Fruit fly (Drosophila melanogaster): Measurements from ENCODE around the gene eIF5B.

eIF5B gene

DNA sequence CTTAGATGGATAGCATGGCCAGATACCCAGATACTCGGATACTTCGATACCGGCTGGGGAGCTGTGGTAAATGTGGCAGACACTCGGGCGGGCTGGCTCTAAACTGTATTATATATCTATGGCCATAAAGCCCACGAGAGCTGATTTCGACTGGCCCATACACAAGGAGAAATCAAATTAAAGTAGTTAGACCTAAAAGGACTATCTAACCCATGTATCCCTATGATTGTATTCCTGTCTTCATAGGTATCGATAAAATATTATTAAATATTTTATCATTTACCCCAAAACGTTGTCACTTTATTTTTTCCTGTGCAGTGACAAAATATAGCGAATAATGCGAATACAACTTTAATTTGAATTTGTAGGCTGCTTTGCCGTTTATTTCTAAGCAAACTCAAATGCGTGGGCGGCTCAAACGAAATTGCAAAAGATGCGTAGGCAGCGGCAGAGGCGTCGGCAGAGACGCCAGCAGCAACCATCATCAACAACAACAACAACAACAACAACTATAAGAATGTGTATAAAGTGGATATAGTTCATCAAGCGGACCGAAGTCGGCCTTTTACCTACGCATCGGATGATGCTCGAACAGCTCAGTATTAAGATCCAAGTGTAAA is 78.8 kb downstream of the eIF5B start (continued):
- no peak for TF ChIP-seq Dll (GFP tag; IDR thresholded peaks at IDR 0.05; ENCODE audit: partially characterized antibody)
- TF ChIP-seq CG6254 (GFP tag; optimal IDR thresholded peaks at IDR 0.05): no peak
- TF ChIP-seq CG17912 (GFP tag; optimal IDR thresholded peaks at IDR 0.05): no peak
- TF ChIP-seq lbe (GFP tag; optimal IDR thresholded peaks at IDR 0.05): no peak
- TF ChIP-seq CG15601 (tag; optimal IDR thresholded peaks at IDR 0.05): no peak
- TF ChIP-seq Neu2 (GFP tag; optimal IDR thresholded peaks at IDR 0.05; ENCODE audit: borderline replicate concordance): no peak
- TF ChIP-seq CG14014 (GFP tag; IDR thresholded peaks at IDR 0.05): peak; percentile 79
- no peak for TF ChIP-seq Bteb2 (GFP tag; optimal IDR thresholded peaks at IDR 0.05)
- TF ChIP-seq wdn (GFP tag; IDR thresholded peaks at IDR 0.05): 0 out of 2 replicates have a peak, but pooled peaks have one; percentile 42
- no peak for TF ChIP-seq chn (GFP tag; optimal IDR thresholded peaks at IDR 0.05)
- peak; percentile 39; the same call in 1 of the 2 replicates for TF ChIP-seq CG31224 (GFP tag; IDR thresholded peaks at IDR 0.05)
- TF ChIP-seq CG12744 (GFP tag; optimal IDR thresholded peaks at IDR 0.05): no peak
- TF ChIP-seq D (optimal IDR thresholded peaks at IDR 0.05): no peak
- no peak for TF ChIP-seq D (GFP tag; optimal IDR thresholded peaks at IDR 0.05)
- no peak for TF ChIP-seq CG30431 (GFP tag; optimal IDR thresholded peaks at IDR 0.05)
- TF ChIP-seq cg (GFP tag; optimal IDR thresholded peaks at IDR 0.05): no peak
- no peak for TF ChIP-seq Nf-YC (tag; optimal IDR thresholded peaks at IDR 0.05)
- TF ChIP-seq trh (GFP tag; optimal IDR thresholded peaks at IDR 0.05): no peak
- TF ChIP-seq gfzf (GFP tag; optimal IDR thresholded peaks at IDR 0.05): no peak
- TF ChIP-seq fru (optimal IDR thresholded peaks at IDR 0.05): no peak
- TF ChIP-seq CG31365 (tag; optimal IDR thresholded peaks at IDR 0.05): peak; percentile 4
- TF ChIP-seq CG4854 (GFP tag; optimal IDR thresholded peaks at IDR 0.05): no peak
- TF ChIP-seq Fer1 (GFP tag; optimal IDR thresholded peaks at IDR 0.05): peak; percentile 40
- TF ChIP-seq gsb-n (tag; optimal IDR thresholded peaks at IDR 0.05): no peak
- no peak for TF ChIP-seq crp (GFP tag; optimal IDR thresholded peaks at IDR 0.05)
- no peak for TF ChIP-seq btn (GFP tag; optimal IDR thresholded peaks at IDR 0.05)
- TF ChIP-seq CG17361 (GFP tag; IDR thresholded peaks at IDR 0.05): no peak
- no peak for TF ChIP-seq CG2129 (GFP tag; IDR thresholded peaks at IDR 0.05; ENCODE audit: partially characterized antibody)
- no peak for TF ChIP-seq Elba2 (GFP tag; optimal IDR thresholded peaks at IDR 0.05)
- no peak for TF ChIP-seq CG3065 (GFP tag; optimal IDR thresholded peaks at IDR 0.05)
- TF ChIP-seq jumu (GFP tag; optimal IDR thresholded peaks at IDR 0.05): no peak
- TF ChIP-seq insv (GFP tag; optimal IDR thresholded peaks at IDR 0.05): no peak
- peak; percentile 11; the same call in 1 of the 2 replicates for TF ChIP-seq dimm (GFP tag; IDR thresholded peaks at IDR 0.05)
- TF ChIP-seq al (GFP tag; IDR thresholded peaks at IDR 0.05): peak; percentile 75
- no peak for TF ChIP-seq CG16813 (GFP tag; IDR thresholded peaks at IDR 0.05; ENCODE audit: partially characterized antibody)
- no peak for TF ChIP-seq CG3163 (GFP tag; optimal IDR thresholded peaks at IDR 0.05)
- TF ChIP-seq her (GFP tag; optimal IDR thresholded peaks at IDR 0.05): no peak
- peak; percentile 39 for TF ChIP-seq CG8765 (GFP tag; IDR thresholded peaks at IDR 0.05)
- no peak for TF ChIP-seq CG8478 (optimal IDR thresholded peaks at IDR 0.05)
- TF ChIP-seq Spps (tag; optimal IDR thresholded peaks at IDR 0.05): no peak
- TF ChIP-seq stwl (tag; optimal IDR thresholded peaks at IDR 0.05): no peak
- TF ChIP-seq CG15073 (GFP tag; optimal IDR thresholded peaks at IDR 0.05): no peak
- TF ChIP-seq Doc2 (GFP tag; IDR thresholded peaks at IDR 0.05): no peak
- TF ChIP-seq CG7786 (GFP tag; optimal IDR thresholded peaks at IDR 0.05): no peak
- peak; percentile 44 for TF ChIP-seq CG13424 (tag; optimal IDR thresholded peaks at IDR 0.05)
- peak; percentile 74 for TF ChIP-seq NFAT (GFP tag; IDR thresholded peaks at IDR 0.05)
- no peak for TF ChIP-seq CG4707 (GFP tag; optimal IDR thresholded peaks at IDR 0.05)
- TF ChIP-seq Trl (optimal IDR thresholded peaks at IDR 0.05): no peak
- TF ChIP-seq Trl (GFP tag; optimal IDR thresholded peaks at IDR 0.05): no peak
- no peak for TF ChIP-seq ERR (GFP tag; optimal IDR thresholded peaks at IDR 0.05)
- no peak for TF ChIP-seq kay (GFP tag; optimal IDR thresholded peaks at IDR 0.05)
- TF ChIP-seq aop (GFP tag; IDR thresholded peaks at IDR 0.05): no peak
